Worm (Caenorhabditis elegans): ENCODE results near the gene tag-51.

DNA sequence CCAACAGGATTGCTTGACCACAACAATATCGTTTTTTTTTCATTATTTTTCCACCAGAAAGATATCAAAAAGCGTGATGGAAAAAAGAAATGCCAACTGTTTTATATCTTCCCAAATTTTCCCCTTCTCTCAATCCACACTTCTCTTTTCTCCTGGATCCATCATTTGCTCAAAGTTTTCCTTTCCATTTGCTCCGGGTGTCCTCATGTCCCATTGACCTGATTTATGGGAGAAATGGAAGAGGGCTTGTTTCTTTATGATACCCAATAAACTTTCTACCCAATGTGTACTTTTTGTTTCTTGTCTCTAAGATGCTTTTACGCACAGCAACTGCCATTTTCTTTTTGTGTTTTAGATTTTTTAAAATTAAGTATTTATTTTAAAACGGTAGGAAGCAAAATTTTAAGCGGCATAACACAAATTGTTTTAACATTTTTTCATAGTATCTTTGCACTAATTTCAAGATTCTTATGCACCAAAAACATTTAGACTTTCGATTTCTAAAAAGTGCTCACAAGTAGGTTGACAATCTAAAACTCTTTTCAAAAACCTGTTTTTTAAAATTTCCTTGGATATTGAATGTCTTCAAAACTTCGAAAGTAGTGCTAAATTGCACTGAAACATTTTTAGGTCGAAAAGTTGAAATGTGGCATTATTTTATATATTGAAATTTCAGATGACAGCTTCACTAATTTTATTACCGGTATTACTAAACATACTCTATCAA, 31.3 kb upstream of the tag-51 start, which contains the start of gene clec-149:
- TF ChIP-seq madf-5 (GFP tag; IDR thresholded peaks at IDR 0.05): no peak
- TF ChIP-seq mxl-3 (GFP tag; optimal IDR thresholded peaks at IDR 0.05): no peak
- no peak for TF ChIP-seq lin-39 (tag; optimal IDR thresholded peaks at IDR 0.05)
- no peak for TF ChIP-seq fos-1 (tag; optimal IDR thresholded peaks at IDR 0.05)
- no peak for TF ChIP-seq aly-2 (tag; optimal IDR thresholded peaks at IDR 0.05)
- TF ChIP-seq nhr-237 (tag; optimal IDR thresholded peaks at IDR 0.05): no peak
- TF ChIP-seq mep-1 (tag; optimal IDR thresholded peaks at IDR 0.05): no peak
